Fruit fly (Drosophila melanogaster): ENCODE measurements around the gene alpha-Man-IIa.

- no peak for TF ChIP-seq psq (optimal IDR thresholded peaks at IDR 0.05)
- TF ChIP-seq Sin3A (optimal IDR thresholded peaks at IDR 0.05) = no peak
- no peak for TF ChIP-seq insv (optimal IDR thresholded peaks at IDR 0.05)
- TF ChIP-seq ttk (optimal IDR thresholded peaks at IDR 0.05) = no peak
- TF ChIP-seq h (optimal IDR thresholded peaks at IDR 0.05) = no peak
- TF ChIP-seq Myc (optimal IDR thresholded peaks at IDR 0.05) = no peak
Measured at dm6 chr3R:9404104-9404512, 8.2 kb upstream of the alpha-Man-IIa start, which contains the start of the genes CG9356, BBIP1 and CG8135.

Measured in Kc167 (cell line).